Worm (Caenorhabditis elegans) whole organism, L3 larva: ENCODE data around the gene srw-138.

ENCODE experiments used
- R02D3.7 ChIP-seq: fragments of 150-350 bp; optimal IDR thresholded peaks from 2 replicates; lab custom pipeline; 2014; ENCODE audit warnings: missing biosample characterization, missing genetic modification characterization
- ZK546.5 ChIP-seq: sonication (generic microtip); optimal IDR thresholded peaks from 2 replicates; lab custom pipeline; 2017; ENCODE audit warnings: missing biosample characterization, missing genetic modification characterization
- aly-2 ChIP-seq: fragments of 150-350 bp; optimal IDR thresholded peaks from 2 replicates; lab custom pipeline; 2014; ENCODE audit warnings: missing biosample characterization, missing genetic modification characterization
- ama-1 ChIP-seq: fragments of 150-350 bp; optimal IDR thresholded peaks from 2 replicates; lab custom pipeline; 2018
- ceh-16 ChIP-seq: sonication (generic microtip); optimal IDR thresholded peaks from 2 replicates; lab custom pipeline; 2017; ENCODE audit warnings: missing biosample characterization, missing genetic modification characterization
- ceh-28 ChIP-seq: fragments of 150-350 bp; optimal IDR thresholded peaks from 2 replicates; lab custom pipeline; 2014; ENCODE audit warnings: missing biosample characterization, missing genetic modification reagents, missing genetic modification characterization
- ceh-82 ChIP-seq: fragments of 150-350 bp; optimal IDR thresholded peaks from 2 replicates; lab custom pipeline; 2014; ENCODE audit warnings: missing biosample characterization, missing genetic modification characterization
- ceh-9 ChIP-seq: sonication (generic microtip); optimal IDR thresholded peaks from 2 replicates; lab custom pipeline; 2018; ENCODE audit warnings: missing biosample characterization, missing genetic modification characterization
- daf-12 ChIP-seq: fragments of 150-350 bp; optimal IDR thresholded peaks from 2 replicates; lab custom pipeline; 2014; ENCODE audit warnings: missing biosample characterization, missing genetic modification reagents, missing genetic modification characterization
- egl-27 ChIP-seq: sonication (generic microtip); optimal IDR thresholded peaks from 4 replicates; lab custom pipeline; 2017; ENCODE audit warnings: missing biosample characterization, missing genetic modification reagents, missing genetic modification characterization
- egl-5 ChIP-seq: fragments of 150-350 bp; optimal IDR thresholded peaks from 2 replicates; lab custom pipeline; 2017; ENCODE audit warnings: missing biosample characterization, missing genetic modification reagents, missing genetic modification characterization, inconsistent platforms
- elt-2 ChIP-seq: sonication (generic microtip); optimal IDR thresholded peaks from 2 replicates; lab custom pipeline; 2016; ENCODE audit warnings: missing genetic modification reagents, mild to moderate bottlenecking, missing genetic modification characterization, missing compliant biosample characterization
- fkh-10 ChIP-seq: sonication (generic microtip); optimal IDR thresholded peaks from 2 replicates; lab custom pipeline; 2017; ENCODE audit warnings: missing biosample characterization, missing genetic modification reagents, missing genetic modification characterization
- fkh-2 ChIP-seq: fragments of 150-350 bp; optimal IDR thresholded peaks from 2 replicates; lab custom pipeline; 2014; ENCODE audit warnings: missing biosample characterization, missing genetic modification reagents, missing genetic modification characterization
- fos-1 ChIP-seq: fragments of 150-350 bp; optimal IDR thresholded peaks from 2 replicates; lab custom pipeline; 2014; ENCODE audit warnings: missing biosample characterization, missing genetic modification characterization
- hmg-11 ChIP-seq: sonication (generic microtip); optimal IDR thresholded peaks from 2 replicates; lab custom pipeline; 2016; ENCODE audit warnings: missing genetic modification characterization, missing compliant biosample characterization
- jun-1 ChIP-seq: fragments of 150-350 bp; optimal IDR thresholded peaks from 2 replicates; lab custom pipeline; 2014; ENCODE audit warnings: missing biosample characterization, missing genetic modification reagents, missing genetic modification characterization
- lin-39 ChIP-seq: fragments of 150-350 bp; optimal IDR thresholded peaks from 2 replicates; lab custom pipeline; 2018; ENCODE audit warnings: missing biosample characterization, missing genetic modification reagents, missing genetic modification characterization
- lsy-12 ChIP-seq: sonication (generic microtip); optimal IDR thresholded peaks from 2 replicates; lab custom pipeline; 2016; ENCODE audit warnings: mild to moderate bottlenecking, missing genetic modification characterization, missing compliant biosample characterization
- mdl-1 ChIP-seq: fragments of 150-350 bp; optimal IDR thresholded peaks from 2 replicates; lab custom pipeline; 2014; ENCODE audit warnings: missing biosample characterization, missing genetic modification characterization
- mml-1 ChIP-seq: fragments of 150-350 bp; sonication (generic microtip); optimal IDR thresholded peaks from 3 replicates; lab custom pipeline; 2014; ENCODE audit warnings: missing biosample characterization, missing genetic modification characterization
- nfya-1 ChIP-seq: sonication (generic microtip); optimal IDR thresholded peaks from 2 replicates; lab custom pipeline; 2017; ENCODE audit warnings: missing genetic modification characterization, mild to moderate bottlenecking, missing compliant biosample characterization, antibody characterized with exemption, moderate library complexity; ENCODE audit not compliant: insufficient read depth
- nhr-12 ChIP-seq: fragments of 150-350 bp; optimal IDR thresholded peaks from 2 replicates; lab custom pipeline; 2014; ENCODE audit warnings: missing biosample characterization, missing genetic modification characterization
- nhr-25 ChIP-seq: sonication (generic microtip); optimal IDR thresholded peaks from 2 replicates; lab custom pipeline; 2017; ENCODE audit warnings: missing biosample characterization, missing genetic modification characterization
- nhr-28 ChIP-seq: fragments of 150-350 bp; optimal IDR thresholded peaks from 2 replicates; lab custom pipeline; 2014; ENCODE audit warnings: missing biosample characterization, missing genetic modification characterization
- nhr-67 ChIP-seq: fragments of 150-350 bp; optimal IDR thresholded peaks from 2 replicates; lab custom pipeline; 2014; ENCODE audit warnings: missing biosample characterization, missing genetic modification characterization
- nhr-76 ChIP-seq: fragments of 150-350 bp; sonication (generic microtip); optimal IDR thresholded peaks from 5 replicates; lab custom pipeline; 2014; ENCODE audit warnings: missing biosample characterization, missing genetic modification characterization
- pqm-1 ChIP-seq: fragments of 150-350 bp; optimal IDR thresholded peaks from 2 replicates; lab custom pipeline; 2017; ENCODE audit warnings: missing biosample characterization, missing genetic modification characterization, inconsistent platforms
- skn-1 ChIP-seq: fragments of 150-350 bp; optimal IDR thresholded peaks from 2 replicates; lab custom pipeline; 2014; ENCODE audit warnings: missing biosample characterization, missing genetic modification characterization
- snpc-4 ChIP-seq: fragments of 150-350 bp; optimal IDR thresholded peaks from 2 replicates; lab custom pipeline; 2014; ENCODE audit warnings: missing biosample characterization, missing genetic modification characterization
- tbx-2 ChIP-seq: sonication (generic microtip); optimal IDR thresholded peaks from 2 replicates; lab custom pipeline; 2016; ENCODE audit warnings: mild to moderate bottlenecking, missing genetic modification characterization, missing compliant biosample characterization
- unc-39 ChIP-seq: sonication (generic microtip); optimal IDR thresholded peaks from 4 replicates; lab custom pipeline; 2017; ENCODE audit warnings: missing biosample characterization, missing genetic modification characterization
- zag-1 ChIP-seq: fragments of 150-350 bp; optimal IDR thresholded peaks from 2 replicates; lab custom pipeline; 2014; ENCODE audit warnings: missing biosample characterization, missing genetic modification characterization
- ztf-11 ChIP-seq: fragments of 150-350 bp; optimal IDR thresholded peaks from 2 replicates; lab custom pipeline; 2014; ENCODE audit warnings: missing biosample characterization, missing genetic modification characterization
- ztf-4 ChIP-seq: fragments of 150-350 bp; optimal IDR thresholded peaks from 2 replicates; lab custom pipeline; 2014; ENCODE audit warnings: missing biosample characterization, missing genetic modification characterization

srw-138 gene

ce11 chrV:2941405-2941804 lies 21.5 kb downstream of the srw-138 start, which contains the start of gene srw-143:
srw-143 (minus strand) TSS chrV:2941505.
- no peak for TF ChIP-seq nhr-25 (tag; lab: Kevin White, UChicago)
- no peak for TF ChIP-seq R02D3.7 (tag; lab: Kevin White, UChicago)
- TF ChIP-seq nhr-12 (tag; lab: Kevin White, UChicago): no peak
- no peak for TF ChIP-seq skn-1 (tag; lab: Kevin White, UChicago)
- TF ChIP-seq fos-1: no peak
- TF ChIP-seq nhr-67 (tag; lab: Kevin White, UChicago): no peak
- TF ChIP-seq elt-2: no peak
- no peak for TF ChIP-seq egl-5 (tag; lab: Kevin White, UChicago)
- no peak for TF ChIP-seq zag-1 (tag; lab: Kevin White, UChicago)
- TF ChIP-seq mml-1: no peak
- no peak for TF ChIP-seq fkh-10 (GFP tag; lab: Kevin White, UChicago)
- TF ChIP-seq tbx-2 (tag; lab: Kevin White, UChicago): no peak
- TF ChIP-seq aly-2 (tag; lab: Kevin White, UChicago): no peak
- no peak for TF ChIP-seq ZK546.5 (tag; lab: Kevin White, UChicago)
- no peak for TF ChIP-seq hmg-11 (tag; lab: Kevin White, UChicago)

- no peak for TF ChIP-seq lin-39
- TF ChIP-seq ceh-9: no peak
- TF ChIP-seq ama-1 (lab: Kevin White, UChicago): no peak
- no peak for TF ChIP-seq jun-1
- no peak for TF ChIP-seq snpc-4 (tag; lab: Kevin White, UChicago)
- TF ChIP-seq nfya-1: no peak
- no peak for TF ChIP-seq egl-27
- no peak for TF ChIP-seq lsy-12
- no peak for TF ChIP-seq ztf-11
Measured at ce11 chrV:2938497-2938896, 24.4 kb downstream of the srw-138 start, which contains the start of gene srw-141. srw-141 (minus strand) TSS chrV:2938597.

- no peak for TF ChIP-seq nhr-12 (tag; lab: Kevin White, UChicago)
- TF ChIP-seq mdl-1 (tag; lab: Kevin White, UChicago): no peak
- no peak for TF ChIP-seq aly-2 (tag; lab: Kevin White, UChicago)
- no peak for TF ChIP-seq daf-12 (tag; lab: Kevin White, UChicago)
- TF ChIP-seq hmg-11 (tag; lab: Kevin White, UChicago): no peak
- no peak for TF ChIP-seq ceh-16
- TF ChIP-seq ztf-4: no peak
- no peak for TF ChIP-seq skn-1 (tag; lab: Kevin White, UChicago)
- TF ChIP-seq ZK546.5 (tag; lab: Kevin White, UChicago): no peak
- TF ChIP-seq unc-39 (tag; lab: Kevin White, UChicago): no peak
Measured at ce11 chrV:2934075-2934474, 28.8 kb downstream of the srw-138 start, which contains the start of gene srh-247. srh-247 (minus strand) TSS chrV:2934175.

ce11 chrV:2931252-2931651 lies 31.6 kb downstream of the srw-138 start, which contains the start of gene C31B8.1:
C31B8.1 (plus strand) TSS chrV:2931552.
- no peak for TF ChIP-seq ceh-28 (tag; lab: Kevin White, UChicago)
- TF ChIP-seq pqm-1 (tag; lab: Kevin White, UChicago): no peak
- no peak for TF ChIP-seq unc-39 (tag; lab: Kevin White, UChicago)
- TF ChIP-seq ceh-82 (tag; lab: Kevin White, UChicago): no peak

- TF ChIP-seq fos-1: no peak
- no peak for TF ChIP-seq hmg-11 (tag; lab: Kevin White, UChicago)
- no peak for TF ChIP-seq pqm-1 (tag; lab: Kevin White, UChicago)
- TF ChIP-seq daf-12 (tag; lab: Kevin White, UChicago): no peak
- no peak for TF ChIP-seq mdl-1 (tag; lab: Kevin White, UChicago)
- TF ChIP-seq nhr-28 (tag; lab: Kevin White, UChicago): no peak
- TF ChIP-seq ceh-82 (tag; lab: Kevin White, UChicago): no peak
- TF ChIP-seq nhr-76: no peak
- no peak for TF ChIP-seq egl-5 (tag; lab: Kevin White, UChicago)
- TF ChIP-seq snpc-4 (tag; lab: Kevin White, UChicago): no peak
- TF ChIP-seq fkh-2: no peak
- TF ChIP-seq elt-2: no peak
- no peak for TF ChIP-seq ceh-28 (tag; lab: Kevin White, UChicago)
- no peak for TF ChIP-seq ztf-11
- TF ChIP-seq, all 47 proteins: peak for 0
Measured at ce11 chrV:2929753-2930152, 33.1 kb downstream of the srw-138 start, which contains the start of gene C31B8.16. C31B8.16 (plus strand) TSS chrV:2930053.
